Worm (Caenorhabditis elegans): ENCODE measurements around the gene F33G12.3.

The F33G12.3 gene

ce11 chrII:5055129-5055666 is 21.4 kb upstream of the F33G12.3 start, which contains the start of the genes ify-1 and rpl-22 (continued):
- no peak for TF ChIP-seq sptf-2 (GFP tag; optimal IDR thresholded peaks at IDR 0.05)
- TF ChIP-seq F55B11.4 (tag; optimal IDR thresholded peaks at IDR 0.05; ENCODE audit: borderline replicate concordance, insufficient read depth) = no peak
- peak; percentile 75 for TF ChIP-seq ekl-4 (GFP tag; IDR thresholded peaks at IDR 0.05)
- TF ChIP-seq egl-44 (GFP tag; IDR thresholded peaks at IDR 0.05) = no peak
- no peak for TF ChIP-seq nfya-2 (GFP tag; IDR thresholded peaks at IDR 0.05)
- TF ChIP-seq aptf-2 (GFP tag; conservative IDR thresholded peaks at IDR 0.05) = no peak
- TF ChIP-seq ZK185.1 (tag; optimal IDR thresholded peaks at IDR 0.05; ENCODE audit: poor library complexity, severe bottlenecking) = peak; percentile 90
- TF ChIP-seq mes-4 (tag; optimal IDR thresholded peaks at IDR 0.05) = no peak
- peak; percentile 36 for TF ChIP-seq nhr-80 (tag; optimal IDR thresholded peaks at IDR 0.05)
- TF ChIP-seq nhr-90 (tag; optimal IDR thresholded peaks at IDR 0.05) = no peak
- no peak for TF ChIP-seq ccch-3 (GFP tag; optimal IDR thresholded peaks at IDR 0.05)
- no peak for TF ChIP-seq C06A6.2 (GFP tag; conservative IDR thresholded peaks at IDR 0.05)
- TF ChIP-seq ztf-25 (GFP tag; IDR thresholded peaks at IDR 0.05) = no peak
- no peak for TF ChIP-seq atf-7 (tag; optimal IDR thresholded peaks at IDR 0.05)
- peak; percentile 89 for TF ChIP-seq ceh-91 (GFP tag; IDR thresholded peaks at IDR 0.05)
- TF ChIP-seq lin-54 (GFP tag; optimal IDR thresholded peaks at IDR 0.05) = peak; percentile 92
- TF ChIP-seq die-1 (tag; optimal IDR thresholded peaks at IDR 0.05) = peak; percentile 7
- TF ChIP-seq hsf-1 (GFP tag; IDR thresholded peaks at IDR 0.05) = peak; percentile 72
- TF ChIP-seq ceh-27 (GFP tag; optimal IDR thresholded peaks at IDR 0.05) = peak; percentile 92
- TF ChIP-seq hmg-1.2 (GFP tag; IDR thresholded peaks at IDR 0.05) = peak; percentile 71
- no peak; the same call in 1 of the 2 replicates for TF ChIP-seq lin-26 (GFP tag; IDR thresholded peaks at IDR 0.05)
- peak; percentile 96 for TF ChIP-seq F33H1.4 (GFP tag; IDR thresholded peaks at IDR 0.05)
- TF ChIP-seq K11D2.4 (GFP tag; IDR thresholded peaks at IDR 0.05) = peak; percentile 66; the same call in 1 of the 2 replicates
- TF ChIP-seq D2030.7 (GFP tag; IDR thresholded peaks at IDR 0.05) = peak; percentile 83
- peak; percentile 88 for TF ChIP-seq dox-1 (GFP tag; IDR thresholded peaks at IDR 0.05)
- peak; percentile 48; the same call in 1 of the 2 replicates for TF ChIP-seq hmg-20 (GFP tag; IDR thresholded peaks at IDR 0.05)
- TF ChIP-seq Y95B8A.8 (GFP tag; IDR thresholded peaks at IDR 0.05) = 0 out of 2 replicates have a peak, but pooled peaks have one; percentile 54
- no peak for TF ChIP-seq nfya-1 (tag; optimal IDR thresholded peaks at IDR 0.05; ENCODE audit: borderline replicate concordance, insufficient read depth)
- TF ChIP-seq fkh-3 (tag; optimal IDR thresholded peaks at IDR 0.05) = no peak
- TF ChIP-seq cebp-2 (GFP tag; IDR thresholded peaks at IDR 0.05) = no peak
- no peak for TF ChIP-seq hlh-26 (GFP tag; conservative IDR thresholded peaks at IDR 0.05)
- TF ChIP-seq bed-2 (GFP tag; IDR thresholded peaks at IDR 0.05) = no peak
- peak; percentile 26 for TF ChIP-seq rpc-1 (optimal IDR thresholded peaks at IDR 0.05)
- TF ChIP-seq rpc-1 (tag; optimal IDR thresholded peaks at IDR 0.05) = peak; percentile 4
- TF ChIP-seq aptf-3 (GFP tag; IDR thresholded peaks at IDR 0.05) = no peak
- TF ChIP-seq let-607 (tag; optimal IDR thresholded peaks at IDR 0.05) = peak; percentile 27 to 76
- no peak for TF ChIP-seq C17E4.6 (GFP tag; IDR thresholded peaks at IDR 0.05)
- TF ChIP-seq attf-3 (GFP tag; conservative IDR thresholded peaks at IDR 0.05) = peak; percentile 65
- peak; percentile 95 for TF ChIP-seq lsl-1 (GFP tag; optimal IDR thresholded peaks at IDR 0.05)
- no peak for TF ChIP-seq him-1 (tag; optimal IDR thresholded peaks at IDR 0.05)
- TF ChIP-seq cebp-1 (GFP tag; IDR thresholded peaks at IDR 0.05) = no peak
- peak; percentile 76 for TF ChIP-seq cebp-1 (tag; optimal IDR thresholded peaks at IDR 0.05)
- TF ChIP-seq efl-1 (GFP tag; optimal IDR thresholded peaks at IDR 0.05) = peak; percentile 80
- TF ChIP-seq tlf-1 (GFP tag; optimal IDR thresholded peaks at IDR 0.05) = peak; percentile 85
